Worm (Caenorhabditis elegans): ENCODE measurements around the gene F22B7.9.

Gene F22B7.9

DNA sequence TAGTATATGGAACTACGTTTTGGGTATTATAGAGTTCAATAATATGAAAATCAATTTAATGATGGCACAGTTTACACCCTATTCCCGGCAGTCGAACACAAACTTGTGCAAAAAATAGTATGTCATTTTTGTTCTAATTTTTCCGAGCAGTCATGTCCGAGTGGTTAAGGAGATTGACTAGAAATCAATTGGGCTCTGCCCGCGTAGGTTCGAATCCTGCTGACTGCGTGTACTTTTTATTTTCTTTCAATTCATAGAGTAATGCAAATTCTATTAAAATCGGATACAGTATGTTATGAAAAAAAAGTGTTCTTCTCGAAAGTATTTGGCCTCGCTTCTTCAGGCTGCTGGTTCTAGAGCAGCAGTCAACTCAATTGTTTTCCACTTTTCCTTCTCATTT, 7.7 kb downstream of the F22B7.9 start:
- TF ChIP-seq pha-4 (GFP tag; IDR thresholded peaks at IDR 0.05) (peak; percentile 66; the same call in 1 of the 2 replicates), pha-4 (tag; optimal IDR thresholded peaks at IDR 0.05) (no peak), pqm-1 (tag; optimal IDR thresholded peaks at IDR 0.05) (no peak), vab-7 (GFP tag; IDR thresholded peaks at IDR 0.05) (peak; percentile 71), mes-2 (tag; optimal IDR thresholded peaks at IDR 0.05; ENCODE audit: poor library complexity, severe bottlenecking) (peak; percentile 54), ceh-20 (GFP tag; IDR thresholded peaks at IDR 0.05) (0 out of 2 replicates have a peak, but pooled peaks have one; percentile 15), lin-1 (GFP tag; IDR thresholded peaks at IDR 0.05) (no peak), spr-1 (tag; optimal IDR thresholded peaks at IDR 0.05) (no peak), snpc-1.2 (GFP tag; IDR thresholded peaks at IDR 0.05) (peak; percentile 37; the same call in 1 of the 2 replicates), hmg-1.1 (GFP tag; IDR thresholded peaks at IDR 0.05) (0 out of 2 replicates have a peak, but pooled peaks have one; percentile 12), aly-2 (tag; optimal IDR thresholded peaks at IDR 0.05) (no peak), F44E2.7 (GFP tag; IDR thresholded peaks at IDR 0.05) (0 out of 2 replicates have a peak, but pooled peaks have one; percentile 60), nhr-41 (GFP tag; IDR thresholded peaks at IDR 0.05) (0 out of 2 replicates have a peak, but pooled peaks have one; percentile 25), lim-7 (GFP tag; IDR thresholded peaks at IDR 0.05) (peak; percentile 77), F26F4.8 (GFP tag; conservative IDR thresholded peaks at IDR 0.05) (0 out of 2 replicates have a peak, but pooled peaks have one; percentile 42), saeg-2 (GFP tag; IDR thresholded peaks at IDR 0.05) (0 out of 2 replicates have a peak, but pooled peaks have one; percentile 26), ctbp-1 (GFP tag; IDR thresholded peaks at IDR 0.05) (0 out of 2 replicates have a peak, but pooled peaks have one; percentile 32), unc-130 (GFP tag; optimal IDR thresholded peaks at IDR 0.05) (peak; percentile 26), unc-39 (tag; optimal IDR thresholded peaks at IDR 0.05) (no peak), ceh-44 (GFP tag; IDR thresholded peaks at IDR 0.05) (0 out of 2 replicates have a peak, but pooled peaks have one; percentile 39), D1046.2 (GFP tag; IDR thresholded peaks at IDR 0.05) (0 out of 2 replicates have a peak, but pooled peaks have one; percentile 47), T20F7.1 (GFP tag; optimal IDR thresholded peaks at IDR 0.05) (peak; percentile 13), daf-16 (GFP tag; optimal IDR thresholded peaks at IDR 0.05) (peak in 1 of 2 experiments; percentile 45), daf-16 (tag; optimal IDR thresholded peaks at IDR 0.05) (peak; percentile 35), T26A8.4 (GFP tag; IDR thresholded peaks at IDR 0.05) (0 out of 2 replicates have a peak, but pooled peaks have one; percentile 11), ztf-11 (tag; optimal IDR thresholded peaks at IDR 0.05) (no peak)

DNA sequence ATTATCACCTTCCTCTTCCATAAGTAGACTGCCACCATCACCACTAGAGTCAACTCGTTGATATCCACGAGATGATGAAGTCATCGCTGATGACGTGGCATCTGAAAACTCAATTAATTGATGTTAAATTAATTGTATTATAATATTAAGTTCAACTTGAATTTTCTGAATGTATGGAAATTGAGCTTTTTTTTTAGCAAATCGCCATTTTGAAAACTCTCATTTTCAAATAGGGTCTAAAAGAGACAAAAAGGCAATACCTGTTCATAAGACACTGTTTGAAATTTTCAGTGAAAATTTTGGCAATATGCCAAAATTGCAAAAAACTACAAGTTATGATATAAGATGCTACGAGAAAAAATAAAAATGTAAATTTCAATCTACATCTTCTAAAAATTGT, 10.1 kb downstream of the F22B7.9 start, which contains the start of gene twk-7:
twk-7 (minus strand) TSS at position 101 of the 400 bp plus-strand sequence.
- TF ChIP-seq ztf-7 (tag; optimal IDR thresholded peaks at IDR 0.05) (no peak), nhr-41 (GFP tag; IDR thresholded peaks at IDR 0.05) (no peak), zag-1 (tag; optimal IDR thresholded peaks at IDR 0.05) (no peak), attf-4 (tag; optimal IDR thresholded peaks at IDR 0.05) (no peak), ztf-11 (tag; optimal IDR thresholded peaks at IDR 0.05) (no peak), ctbp-1 (GFP tag; IDR thresholded peaks at IDR 0.05) (no peak), skn-1 (tag; optimal IDR thresholded peaks at IDR 0.05) (no peak), dpl-1 (GFP tag; optimal IDR thresholded peaks at IDR 0.05) (no peak), tra-1 (GFP tag; IDR thresholded peaks at IDR 0.05) (no peak), F37D6.2 (tag; optimal IDR thresholded peaks at IDR 0.05) (no peak)

DNA sequence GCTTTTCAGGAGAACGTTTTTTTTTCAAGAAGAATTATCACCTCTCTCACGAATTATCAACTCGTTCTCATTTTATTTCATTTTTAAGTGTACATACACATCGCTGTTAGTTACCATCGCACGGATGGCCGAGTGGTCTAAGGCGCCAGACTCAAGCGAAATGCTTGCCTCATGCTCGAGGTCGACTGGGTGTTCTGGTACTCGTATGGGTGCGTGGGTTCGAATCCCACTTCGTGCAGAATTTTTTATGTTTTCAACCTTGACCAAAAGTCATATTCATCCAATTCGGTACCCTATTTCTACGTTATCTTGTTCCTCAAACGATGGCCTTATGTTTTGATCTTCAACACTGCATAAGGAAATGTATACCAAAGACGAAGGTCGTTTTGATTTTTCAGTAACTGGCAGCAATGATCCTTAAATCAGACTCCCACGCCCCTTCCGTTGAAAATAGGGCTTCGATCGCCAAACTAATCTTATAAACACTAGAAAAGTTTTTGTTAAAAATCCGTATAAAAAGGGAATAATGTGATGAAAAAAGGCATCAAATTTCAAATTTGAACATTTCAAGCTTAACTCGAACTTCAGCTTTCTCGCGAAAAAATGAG, 14.4 kb downstream of the F22B7.9 start, which contains the start of gene fip-1:
fip-1 (plus strand) TSS at position 558 of the 608 bp plus-strand sequence.
- TF ChIP-seq Y75B8A.6 (GFP tag; IDR thresholded peaks at IDR 0.05): no peak
- TF ChIP-seq hlh-30 (tag; optimal IDR thresholded peaks at IDR 0.05; ENCODE audit: insufficient read depth): peak; percentile 41
- peak; percentile 40 to 69; a peak in 1 of 4 replicates for TF ChIP-seq madf-5 (GFP tag; IDR thresholded peaks at IDR 0.05)
- TF ChIP-seq mep-1 (tag; optimal IDR thresholded peaks at IDR 0.05): peak; percentile 21
- peak; percentile 59 for TF ChIP-seq snpc-1.2 (GFP tag; IDR thresholded peaks at IDR 0.05)
- TF ChIP-seq F26F4.8 (GFP tag; conservative IDR thresholded peaks at IDR 0.05): peak; percentile 84
- TF ChIP-seq F10B5.3 (tag; optimal IDR thresholded peaks at IDR 0.05): no peak
- TF ChIP-seq tra-1 (GFP tag; IDR thresholded peaks at IDR 0.05): peak; percentile 70; the same call in 1 of the 2 replicates
- peak; percentile 48; the same call in 1 of the 2 replicates for TF ChIP-seq nhr-42 (GFP tag; IDR thresholded peaks at IDR 0.05)
- TF ChIP-seq lin-38 (GFP tag; IDR thresholded peaks at IDR 0.05): peak; percentile 73
- TF ChIP-seq ceh-44 (GFP tag; IDR thresholded peaks at IDR 0.05): 0 out of 2 replicates have a peak, but pooled peaks have one; percentile 49
- TF ChIP-seq pha-4 (GFP tag; IDR thresholded peaks at IDR 0.05): peak; percentile 80
- TF ChIP-seq pha-4 (tag; optimal IDR thresholded peaks at IDR 0.05): no peak
- TF ChIP-seq hif-1 (tag; optimal IDR thresholded peaks at IDR 0.05): no peak
- TF ChIP-seq mdt-29 (GFP tag; IDR thresholded peaks at IDR 0.05): no peak
- TF ChIP-seq nhr-6 (tag; optimal IDR thresholded peaks at IDR 0.05): no peak
- TF ChIP-seq D1046.2 (GFP tag; IDR thresholded peaks at IDR 0.05): 0 out of 2 replicates have a peak, but pooled peaks have one; percentile 70
- TF ChIP-seq php-3 (GFP tag; IDR thresholded peaks at IDR 0.05): no peak
- peak; percentile 89 for TF ChIP-seq lim-7 (GFP tag; IDR thresholded peaks at IDR 0.05)
- TF ChIP-seq dve-1 (tag; optimal IDR thresholded peaks at IDR 0.05; ENCODE audit: insufficient read depth): peak; percentile 37
- TF ChIP-seq ZK546.5 (tag; optimal IDR thresholded peaks at IDR 0.05): no peak

All from whole organism, L4 larva.